Fruit fly (Drosophila melanogaster) whole organism, adult: ENCODE measurements around the gene ssp.

ENCODE experiments used
- CG12768 ChIP-seq: fragments of 200-800 bp; sonication (Bioruptor generic); optimal IDR thresholded peaks from 2 replicates; lab custom pipeline; 2017; ENCODE audit warnings: missing biosample characterization, missing genetic modification characterization, mild to moderate bottlenecking, moderate library complexity, missing genetic modification reagents
- CG1620 ChIP-seq: fragments of 200-800 bp; sonication (Bioruptor generic); optimal IDR thresholded peaks from 2 replicates; lab custom pipeline; 2016; ENCODE audit warnings: missing biosample characterization, missing genetic modification characterization
- CG7045 ChIP-seq: fragments of 200-800 bp; sonication (Bioruptor generic); optimal IDR thresholded peaks from 2 replicates; lab custom pipeline; 2017; ENCODE audit warnings: missing biosample characterization, mild to moderate bottlenecking, missing genetic modification characterization
- Mnt ChIP-seq: fragments of 200-800 bp; sonication (Bioruptor generic); optimal IDR thresholded peaks from 2 replicates; lab custom pipeline; 2016; ENCODE audit warnings: missing biosample characterization, mild to moderate bottlenecking, missing genetic modification characterization
- bab1 ChIP-seq: fragments of 200-800 bp; sonication (Bioruptor generic); optimal IDR thresholded peaks from 3 replicates; lab custom pipeline; 2019; ENCODE audit warnings: missing biosample characterization, mild to moderate bottlenecking, missing genetic modification characterization, moderate library complexity
- cic ChIP-seq: fragments of 200-800 bp; sonication (Bioruptor generic); optimal IDR thresholded peaks from 2 replicates; lab custom pipeline; 2017; ENCODE audit warnings: missing biosample characterization, mild to moderate bottlenecking, missing genetic modification characterization, moderate library complexity
- kay ChIP-seq: fragments of 200-800 bp; sonication (Bioruptor generic); peaks from one replicate; lab custom pipeline; 2016; ENCODE audit warnings: missing biosample characterization, missing genetic modification characterization, borderline replicate concordance
- pad ChIP-seq: fragments of 200-800 bp; sonication (Bioruptor generic); optimal IDR thresholded peaks from 3 replicates; lab custom pipeline; 2017; ENCODE audit warnings: missing biosample characterization, missing genetic modification characterization, mild to moderate bottlenecking, moderate library complexity, missing genetic modification reagents
- tj ChIP-seq: fragments of 200-800 bp; sonication (Bioruptor generic); optimal IDR thresholded peaks from 3 replicates; lab custom pipeline; 2017; ENCODE audit warnings: missing biosample characterization, mild to moderate bottlenecking, missing genetic modification characterization, moderate library complexity

- TF ChIP-seq CG7045 (GFP tag; lab: Kevin White, UChicago) = no peak
- TF ChIP-seq bab1 (GFP tag; lab: Kevin White, UChicago) = no peak
- no peak for TF ChIP-seq Mnt (GFP tag; lab: Kevin White, UChicago)
- TF ChIP-seq CG1620 (GFP tag; lab: Kevin White, UChicago) = no peak
- no peak for TF ChIP-seq kay
- no peak for TF ChIP-seq cic (GFP tag; lab: Kevin White, UChicago)
- TF ChIP-seq CG12768 (GFP tag; lab: Kevin White, UChicago) = no peak
- no peak for TF ChIP-seq tj (GFP tag; lab: Kevin White, UChicago)
- no peak for TF ChIP-seq pad (GFP tag; lab: Kevin White, UChicago)
These were observed 11.1 kb downstream of the ssp start, which contains the start of gene Lsp2 for dm6 chr3L:12129111-12129510.
